Fruit fly (Drosophila melanogaster) Kc167 (cell line): ENCODE results near the gene CG5171.

Experiments used
- Myc ChIP-seq: fragments of >200 bp; optimal IDR thresholded peaks from 2 replicates; lab custom pipeline; 2017; ENCODE audit warnings: missing external identifiers
- Sin3A ChIP-seq: fragments of >200 bp; optimal IDR thresholded peaks from 2 replicates; lab custom pipeline; 2018; ENCODE audit warnings: missing external identifiers
- h ChIP-seq: fragments of >200 bp; optimal IDR thresholded peaks from 3 replicates; lab custom pipeline; 2018; ENCODE audit warnings: missing external identifiers
- insv ChIP-seq: fragments of >200 bp; optimal IDR thresholded peaks from 3 replicates; lab custom pipeline; 2018; ENCODE audit warnings: missing external identifiers
- psq ChIP-seq: fragments of >200 bp; optimal IDR thresholded peaks from 2 replicates; lab custom pipeline; 2017; ENCODE audit warnings: missing external identifiers
- ttk ChIP-seq: sonication (Bioruptor generic); optimal IDR thresholded peaks from 2 replicates; lab custom pipeline; 2017; ENCODE audit warnings: missing external identifiers

DNA sequence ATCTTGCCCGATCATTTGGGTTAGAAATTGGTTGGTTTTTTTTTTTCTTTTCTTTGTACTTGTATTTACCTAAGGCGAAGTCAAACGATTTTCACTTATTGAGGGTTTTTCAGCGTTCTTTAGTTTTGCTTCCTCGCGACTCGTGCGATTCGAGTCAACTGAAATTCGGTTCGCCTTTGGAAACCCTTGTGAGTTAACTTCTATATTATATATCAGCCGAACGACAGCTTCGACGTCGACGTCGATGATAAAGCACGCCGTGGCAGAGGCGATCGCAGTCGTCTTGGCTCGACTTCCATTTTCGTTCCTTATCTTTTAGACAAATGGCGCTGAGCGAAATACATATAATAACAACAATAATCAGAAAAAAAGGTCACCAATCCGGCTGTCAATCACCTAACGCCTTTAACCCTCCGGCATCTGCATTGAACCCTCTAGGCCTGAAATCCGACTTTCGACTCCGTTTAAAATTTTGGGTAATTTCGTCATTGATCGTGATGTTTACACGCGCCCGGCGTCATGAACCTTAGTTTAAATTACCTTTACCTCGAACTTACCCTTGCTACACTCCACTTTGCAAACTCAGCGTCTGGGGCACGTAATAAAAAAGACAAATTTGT lies 32.3 kb downstream of the CG5171 start, which contains the start of gene CG5958:
- TF ChIP-seq Sin3A (lab: Kevin White, UChicago) (no peak), ttk (lab: Kevin White, UChicago) (no peak), insv (lab: Kevin White, UChicago) (no peak), h (lab: Kevin White, UChicago) (no peak), psq (lab: Kevin White, UChicago) (no peak), Myc (lab: Kevin White, UChicago) (no peak)
